Fruit fly (Drosophila melanogaster): ENCODE data around the gene CG13917.

dm6 chr3L:1647276-1647919 lies 70.9 kb downstream of the CG13917 start, which contains the start of the genes CG17249 and Bro:
- TF ChIP-seq psq (optimal IDR thresholded peaks at IDR 0.05) = no peak
- no peak for TF ChIP-seq h (optimal IDR thresholded peaks at IDR 0.05)
- TF ChIP-seq Myc (optimal IDR thresholded peaks at IDR 0.05) = no peak
- no peak for TF ChIP-seq Sin3A (optimal IDR thresholded peaks at IDR 0.05)
- no peak for TF ChIP-seq ttk (optimal IDR thresholded peaks at IDR 0.05)
- TF ChIP-seq insv (optimal IDR thresholded peaks at IDR 0.05) = no peak
